Fruit fly (Drosophila melanogaster) whole organism, embryonic: ENCODE measurements around the gene CG10035.

Experiments used
- Abd-B ChIP-seq: fragments of 200-800 bp; sonication (Bioruptor generic); optimal IDR thresholded peaks from 2 replicates; lab custom pipeline; 2018; ENCODE audit warnings: missing biosample characterization, mild to moderate bottlenecking, missing genetic modification characterization, moderate library complexity
- CG11504 ChIP-seq: fragments of 200-800 bp; sonication (Bioruptor generic); optimal IDR thresholded peaks from 3 replicates; lab custom pipeline; 2019; ENCODE audit warnings: missing biosample characterization, mild to moderate bottlenecking, missing genetic modification characterization, moderate library complexity
- CG11560 ChIP-seq: fragments of 200-800 bp; sonication (Bioruptor generic); IDR thresholded peaks from 3 replicates; pipeline ENCODE4 v1.3.6; 2022; ENCODE audit warnings: missing biosample characterization, missing genetic modification characterization
- CG12219 ChIP-seq: fragments of 200-800 bp; sonication (Bioruptor generic); optimal IDR thresholded peaks from 3 replicates; lab custom pipeline; 2018; ENCODE audit warnings: missing biosample characterization, mild to moderate bottlenecking, missing genetic modification characterization
- CG12391 ChIP-seq: fragments of 200-800 bp; sonication (Bioruptor generic); optimal IDR thresholded peaks from 3 replicates; lab custom pipeline; 2018; ENCODE audit warnings: missing biosample characterization, mild to moderate bottlenecking, missing genetic modification characterization, moderate library complexity
- CG15011 ChIP-seq: fragments of 200-800 bp; sonication (Bioruptor generic); optimal IDR thresholded peaks from 3 replicates; lab custom pipeline; 2018; ENCODE audit warnings: missing biosample characterization, mild to moderate bottlenecking, missing genetic modification characterization
- CG1529 ChIP-seq: fragments of 200-800 bp; sonication (Bioruptor generic); optimal IDR thresholded peaks from 3 replicates; lab custom pipeline; 2018; ENCODE audit warnings: missing biosample characterization, missing genetic modification characterization
- CG15514 ChIP-seq: fragments of 200-800 bp; sonication (Bioruptor generic); optimal IDR thresholded peaks from 3 replicates; lab custom pipeline; 2017; ENCODE audit warnings: missing biosample characterization, missing genetic modification characterization, mild to moderate bottlenecking, moderate library complexity, missing genetic modification reagents
- CG16813 ChIP-seq: fragments of 200-800 bp; sonication (Bioruptor generic); IDR thresholded peaks from 3 replicates; pipeline ENCODE4 v1.3.6; 2022; ENCODE audit warnings: missing biosample characterization, missing genetic modification characterization; ENCODE audit not compliant: partially characterized antibody
- CG17612 ChIP-seq: fragments of 200-800 bp; sonication (Bioruptor generic); IDR thresholded peaks from 2 replicates; pipeline ENCODE4 v1.3.6; 2022; ENCODE audit warnings: missing biosample characterization, missing genetic modification characterization
- CG18011 ChIP-seq: fragments of 200-800 bp; sonication (Bioruptor generic); optimal IDR thresholded peaks from 2 replicates; lab custom pipeline; 2017; ENCODE audit warnings: missing biosample characterization, missing genetic modification characterization, mild to moderate bottlenecking, moderate library complexity, missing genotype
- CG18476 ChIP-seq: fragments of 200-800 bp; sonication (Bioruptor generic); optimal IDR thresholded peaks from 2 replicates; lab custom pipeline; 2016; ENCODE audit warnings: missing biosample characterization, mild to moderate bottlenecking, missing genetic modification characterization
- CG2120 ChIP-seq: fragments of 200-800 bp; sonication (Bioruptor generic); optimal IDR thresholded peaks from 3 replicates; lab custom pipeline; 2016; ENCODE audit warnings: missing biosample characterization, missing genetic modification characterization
- CG30431 ChIP-seq: fragments of 200-800 bp; sonication (Bioruptor generic); optimal IDR thresholded peaks from 2 replicates; lab custom pipeline; 2017; ENCODE audit warnings: missing biosample characterization, missing genetic modification characterization
- CG32767 ChIP-seq: fragments of 200-800 bp; sonication (Bioruptor generic); IDR thresholded peaks from 2 replicates; pipeline ENCODE4 v1.3.6; 2022; ENCODE audit warnings: missing biosample characterization, missing genetic modification characterization
- CG5180 ChIP-seq: fragments of 200-800 bp; sonication (Bioruptor generic); optimal IDR thresholded peaks from 3 replicates; lab custom pipeline; 2017; ENCODE audit warnings: missing biosample characterization, missing genetic modification characterization, mild to moderate bottlenecking, moderate library complexity, missing genetic modification reagents
- CG7372 ChIP-seq: fragments of 200-800 bp; sonication (Bioruptor generic); IDR thresholded peaks from 2 replicates; pipeline ENCODE4 v1.3.6; 2022; ENCODE audit warnings: missing biosample characterization, missing genetic modification characterization
- CG9727 ChIP-seq: fragments of 200-800 bp; sonication (Bioruptor generic); optimal IDR thresholded peaks from 3 replicates; lab custom pipeline; 2017; ENCODE audit warnings: missing biosample characterization, mild to moderate bottlenecking, missing genetic modification characterization
- CG9932 ChIP-seq: fragments of 200-800 bp; sonication (Bioruptor generic); IDR thresholded peaks from 2 replicates; pipeline ENCODE4 v1.3.6; 2022; ENCODE audit warnings: missing biosample characterization, missing genetic modification characterization
- Dip2 ChIP-seq: fragments of 200-800 bp; sonication (Bioruptor generic); IDR thresholded peaks from 2 replicates; pipeline ENCODE4 v1.3.6; 2022; ENCODE audit warnings: missing biosample characterization, missing genetic modification characterization
- Dip3 ChIP-seq: fragments of 200-800 bp; sonication (Bioruptor generic); optimal IDR thresholded peaks from 3 replicates; lab custom pipeline; 2016; ENCODE audit warnings: missing biosample characterization, missing genetic modification characterization
- Dp ChIP-seq: fragments of 200-800 bp; sonication (Bioruptor generic); optimal IDR thresholded peaks from 2 replicates; lab custom pipeline; 2018; ENCODE audit warnings: missing biosample characterization, mild to moderate bottlenecking, missing genetic modification characterization, moderate library complexity
- Dref ChIP-seq: fragments of 200-800 bp; sonication (Bioruptor generic); IDR thresholded peaks from 2 replicates; pipeline ENCODE4 v1.3.6; 2022; ENCODE audit warnings: missing biosample characterization, missing genetic modification characterization
- HLH54F ChIP-seq: fragments of 200-800 bp; sonication (Bioruptor generic); optimal IDR thresholded peaks from 3 replicates; lab custom pipeline; 2016; ENCODE audit warnings: missing biosample characterization, missing genetic modification characterization
- MESR4 ChIP-seq: fragments of 200-800 bp; sonication (Bioruptor generic); optimal IDR thresholded peaks from 2 replicates; lab custom pipeline; 2018; ENCODE audit warnings: missing biosample characterization, mild to moderate bottlenecking, missing genetic modification characterization, moderate library complexity
- NC2α ChIP-seq: fragments of 200-800 bp; sonication (Bioruptor generic); optimal IDR thresholded peaks from 2 replicates; lab custom pipeline; 2016; ENCODE audit warnings: missing biosample characterization, missing genetic modification characterization
- Neu2 ChIP-seq: fragments of 200-800 bp; sonication (Bioruptor generic); optimal IDR thresholded peaks from 3 replicates; lab custom pipeline; 2016; ENCODE audit warnings: missing biosample characterization, missing genetic modification characterization, borderline replicate concordance
- Nf-YB ChIP-seq: fragments of 200-800 bp; sonication (Bioruptor generic); optimal IDR thresholded peaks from 3 replicates; lab custom pipeline; 2019; ENCODE audit warnings: missing biosample characterization, mild to moderate bottlenecking, missing genetic modification characterization, moderate library complexity
- Nf-YC ChIP-seq: fragments of 200-800 bp; optimal IDR thresholded peaks from 3 replicates; lab custom pipeline; 2019; ENCODE audit warnings: missing biosample characterization, mild to moderate bottlenecking, missing genetic modification characterization, moderate library complexity
- Optix ChIP-seq: fragments of 200-800 bp; sonication (Bioruptor generic); IDR thresholded peaks from 3 replicates; pipeline ENCODE4 v1.3.6; 2022; ENCODE audit warnings: missing biosample characterization, missing genetic modification characterization
- Poxn ChIP-seq: fragments of 200-800 bp; sonication (Bioruptor generic); IDR thresholded peaks from 2 replicates; pipeline ENCODE4 v1.3.6; 2022; ENCODE audit warnings: missing biosample characterization, missing genetic modification characterization
- Xrp1 ChIP-seq: fragments of 200-800 bp; sonication (Bioruptor generic); IDR thresholded peaks from 2 replicates; pipeline ENCODE4 v1.3.6; 2022; ENCODE audit warnings: missing biosample characterization, missing genetic modification characterization
- aop ChIP-seq: fragments of 200-800 bp; sonication (Bioruptor generic); IDR thresholded peaks from 2 replicates; pipeline ENCODE4 v1.3.6; 2022; ENCODE audit warnings: missing biosample characterization, missing genetic modification characterization
- cato ChIP-seq: fragments of 200-800 bp; sonication (Bioruptor generic); optimal IDR thresholded peaks from 2 replicates; lab custom pipeline; 2016; ENCODE audit warnings: missing biosample characterization, missing genetic modification characterization, borderline replicate concordance
- chinmo ChIP-seq: fragments of 200-800 bp; sonication (Bioruptor generic); IDR thresholded peaks from 4 replicates; pipeline ENCODE4 v1.3.6; 2022; ENCODE audit warnings: missing biosample characterization, missing genetic modification characterization; ENCODE audit not compliant: partially characterized antibody
- ci ChIP-seq: fragments of 200-800 bp; sonication (Bioruptor generic); IDR thresholded peaks from 3 replicates; pipeline ENCODE4 v1.3.6; 2022; ENCODE audit warnings: missing biosample characterization, missing genetic modification characterization
- dm ChIP-seq: fragments of 200-800 bp; sonication (Bioruptor generic); optimal IDR thresholded peaks from 3 replicates; lab custom pipeline; 2016; ENCODE audit warnings: missing biosample characterization, missing genetic modification characterization
- dysf ChIP-seq: fragments of 200-800 bp; sonication (Bioruptor generic); IDR thresholded peaks from 3 replicates; pipeline ENCODE4 v1.3.6; 2022; ENCODE audit warnings: missing biosample characterization, missing genetic modification characterization
- en ChIP-seq: fragments of 200-800 bp; sonication (Bioruptor generic); optimal IDR thresholded peaks from 2 replicates; lab custom pipeline; 2016; ENCODE audit warnings: missing biosample characterization, missing genetic modification characterization
- gfzf ChIP-seq: fragments of 200-800 bp; sonication (Bioruptor generic); optimal IDR thresholded peaks from 2 replicates; lab custom pipeline; 2016; ENCODE audit warnings: missing biosample characterization, mild to moderate bottlenecking, missing genetic modification characterization, moderate library complexity
- mld ChIP-seq: fragments of 200-800 bp; sonication (Bioruptor generic); IDR thresholded peaks from 3 replicates; pipeline ENCODE4 v1.3.6; 2022; ENCODE audit warnings: missing biosample characterization, missing genetic modification characterization; ENCODE audit not compliant: partially characterized antibody
- oc ChIP-seq: fragments of 200-800 bp; sonication (Bioruptor generic); optimal IDR thresholded peaks from 2 replicates; lab custom pipeline; 2018; ENCODE audit warnings: missing biosample characterization, mild to moderate bottlenecking, missing genetic modification characterization, moderate library complexity
- odd ChIP-seq: fragments of 200-800 bp; sonication (Bioruptor generic); optimal IDR thresholded peaks from 2 replicates; lab custom pipeline; 2017; ENCODE audit warnings: missing biosample characterization, mild to moderate bottlenecking, missing genetic modification characterization
- ranshi ChIP-seq: fragments of 200-800 bp; sonication (Bioruptor generic); IDR thresholded peaks from 2 replicates; pipeline ENCODE4 v1.3.6; 2022; ENCODE audit warnings: missing biosample characterization, missing genetic modification characterization
- schlank ChIP-seq: fragments of 200-800 bp; sonication (Bioruptor generic); optimal IDR thresholded peaks from 2 replicates; lab custom pipeline; 2018; ENCODE audit warnings: missing biosample characterization, mild to moderate bottlenecking, missing genetic modification characterization
- seq ChIP-seq: fragments of 200-800 bp; sonication (Bioruptor generic); IDR thresholded peaks from 2 replicates; pipeline ENCODE4 v1.3.6; 2022; ENCODE audit warnings: missing biosample characterization, missing genetic modification characterization
- sna ChIP-seq: fragments of 200-800 bp; sonication (Bioruptor generic); IDR thresholded peaks from 2 replicates; pipeline ENCODE4 v1.3.6; 2022; ENCODE audit warnings: missing biosample characterization, missing genetic modification characterization; ENCODE audit not compliant: partially characterized antibody
- sob ChIP-seq: fragments of 200-800 bp; sonication (Bioruptor generic); IDR thresholded peaks from 2 replicates; pipeline ENCODE4 v1.3.6; 2022; ENCODE audit warnings: missing biosample characterization, missing genetic modification characterization
- tio ChIP-seq: fragments of 200-800 bp; sonication (Bioruptor generic); optimal IDR thresholded peaks from 2 replicates; lab custom pipeline; 2017; ENCODE audit warnings: missing biosample characterization, missing genetic modification characterization, inconsistent platforms
- vnd ChIP-seq: fragments of 200-800 bp; sonication (Bioruptor generic); IDR thresholded peaks from 3 replicates; pipeline ENCODE4 v1.3.6; 2022; ENCODE audit warnings: missing biosample characterization, missing genetic modification characterization; ENCODE audit not compliant: partially characterized antibody
- wor ChIP-seq: fragments of 200-800 bp; sonication (Bioruptor generic); IDR thresholded peaks from 2 replicates; pipeline ENCODE4 v1.3.6; 2022; ENCODE audit warnings: missing biosample characterization, missing genetic modification characterization

The CG10035 gene

dm6 chr3R:12356044-12356443 is 26.4 kb downstream of the CG10035 start, which contains the start of gene MBD-R2:
MBD-R2 (minus strand) TSS chr3R:12356265.
- no peak for TF ChIP-seq tio (GFP tag; lab: Kevin White, UChicago)
- no peak for TF ChIP-seq CG1529
- TF ChIP-seq Dref: peak; percentile 67
- no peak for TF ChIP-seq HLH54F (GFP tag; lab: Kevin White, UChicago)
- no peak for TF ChIP-seq CG15011 (GFP tag; lab: Kevin White, UChicago)
- TF ChIP-seq CG5180 (GFP tag; lab: Kevin White, UChicago): no peak
- TF ChIP-seq Poxn (GFP tag; lab: Robert Waterston, UW): no peak
- no peak for TF ChIP-seq dysf
- TF ChIP-seq sob (GFP tag; lab: Robert Waterston, UW): no peak
- 0 out of 3 replicates have a peak, but pooled peaks have one; percentile 33 for TF ChIP-seq ci (GFP tag; lab: Robert Waterston, UW)
- peak; percentile 74 for TF ChIP-seq gfzf (GFP tag; lab: Kevin White, UChicago)
- TF ChIP-seq CG12219 (GFP tag; lab: Kevin White, UChicago): no peak
- TF ChIP-seq en (GFP tag; lab: Kevin White, UChicago): no peak
- no peak for TF ChIP-seq ranshi (GFP tag; lab: Robert Waterston, UW)
- peak; percentile 67 for TF ChIP-seq Dp
- no peak for TF ChIP-seq CG18011 (GFP tag; lab: Kevin White, UChicago)
- TF ChIP-seq CG32767 (GFP tag; lab: Robert Waterston, UW): no peak
- TF ChIP-seq Nf-YC (tag; lab: Kevin White, UChicago): peak; percentile 24
- TF ChIP-seq Neu2: no peak
- TF ChIP-seq sna (GFP tag; lab: Robert Waterston, UW): peak; percentile 42; the same call in 1 of the 2 replicates
- TF ChIP-seq CG7372 (GFP tag; lab: Robert Waterston, UW): no peak
- TF ChIP-seq wor (GFP tag; lab: Robert Waterston, UW): no peak
- TF ChIP-seq Xrp1: 0 out of 2 replicates have a peak, but pooled peaks have one; percentile 16
- TF ChIP-seq vnd (GFP tag; lab: Robert Waterston, UW): peak; percentile 52; the same call in 2 of the 3 replicates
- no peak for TF ChIP-seq schlank (tag; lab: Kevin White, UChicago)
- TF ChIP-seq CG9727: no peak
- TF ChIP-seq MESR4 (GFP tag; lab: Kevin White, UChicago): peak; percentile 96
- TF ChIP-seq Dip3 (GFP tag; lab: Kevin White, UChicago): no peak
- TF ChIP-seq CG18476 (GFP tag; lab: Kevin White, UChicago): no peak
- no peak for TF ChIP-seq CG17612 (GFP tag; lab: Robert Waterston, UW)
- TF ChIP-seq NC2α (GFP tag; lab: Kevin White, UChicago): no peak
- peak; percentile 69 for TF ChIP-seq CG16813 (GFP tag; lab: Robert Waterston, UW)
- 0 out of 3 replicates have a peak, but pooled peaks have one; percentile 48 for TF ChIP-seq mld (GFP tag; lab: Robert Waterston, UW)
- peak; percentile 34 for TF ChIP-seq CG12391 (tag; lab: Kevin White, UChicago)
- no peak for TF ChIP-seq aop
- no peak for TF ChIP-seq CG11504 (tag; lab: Kevin White, UChicago)
- no peak for TF ChIP-seq odd (GFP tag; lab: Kevin White, UChicago)
- TF ChIP-seq CG15514 (GFP tag; lab: Kevin White, UChicago): peak; percentile 47
- TF ChIP-seq chinmo (GFP tag; lab: Robert Waterston, UW): no peak
- no peak for TF ChIP-seq Optix (GFP tag; lab: Robert Waterston, UW)
- TF ChIP-seq cato (GFP tag; lab: Kevin White, UChicago): no peak
- TF ChIP-seq CG11560 (tag; lab: Robert Waterston, UW): no peak
- no peak for TF ChIP-seq oc (tag; lab: Kevin White, UChicago)
- TF ChIP-seq dm (GFP tag; lab: Kevin White, UChicago): no peak
- no peak for TF ChIP-seq CG2120
- no peak for TF ChIP-seq Abd-B (GFP tag; lab: Kevin White, UChicago)
- no peak for TF ChIP-seq CG9932 (GFP tag; lab: Robert Waterston, UW)
- no peak for TF ChIP-seq Dip2
- TF ChIP-seq CG30431 (GFP tag; lab: Kevin White, UChicago): no peak
- TF ChIP-seq Nf-YB (GFP tag; lab: Kevin White, UChicago): no peak
- no peak for TF ChIP-seq seq (GFP tag; lab: Robert Waterston, UW)
